Fruit fly (Drosophila melanogaster) whole organism, adult: ENCODE results near the gene Gr28b.

Experiments used
- CG5204 ChIP-seq: fragments of 200-800 bp; sonication (Bioruptor generic); optimal IDR thresholded peaks from 2 replicates; lab custom pipeline; 2016; ENCODE audit warnings: missing biosample characterization, missing genetic modification characterization
- CG7045 ChIP-seq: fragments of 200-800 bp; sonication (Bioruptor generic); optimal IDR thresholded peaks from 2 replicates; lab custom pipeline; 2017; ENCODE audit warnings: missing biosample characterization, mild to moderate bottlenecking, missing genetic modification characterization
- CG7101 ChIP-seq: fragments of 200-800 bp; sonication (Bioruptor generic); optimal IDR thresholded peaks from 2 replicates; lab custom pipeline; 2018; ENCODE audit warnings: missing biosample characterization, mild to moderate bottlenecking, missing genetic modification characterization, moderate library complexity
- Crg-1 ChIP-seq: fragments of 200-800 bp; sonication (Bioruptor generic); optimal IDR thresholded peaks from 2 replicates; lab custom pipeline; 2016; ENCODE audit warnings: missing biosample characterization, missing genetic modification characterization
- Hr96 ChIP-seq: fragments of 200-800 bp; sonication (Bioruptor generic); optimal IDR thresholded peaks from 2 replicates; lab custom pipeline; 2016; ENCODE audit warnings: missing biosample characterization, missing genetic modification characterization
- Mnt ChIP-seq: fragments of 200-800 bp; sonication (Bioruptor generic); optimal IDR thresholded peaks from 2 replicates; lab custom pipeline; 2016; ENCODE audit warnings: missing biosample characterization, mild to moderate bottlenecking, missing genetic modification characterization
- kay ChIP-seq: fragments of 200-800 bp; sonication (Bioruptor generic); peaks from one replicate; lab custom pipeline; 2016; ENCODE audit warnings: missing biosample characterization, missing genetic modification characterization, borderline replicate concordance
- ovo ChIP-seq: fragments of 200-800 bp; sonication (Bioruptor generic); optimal IDR thresholded peaks from 2 replicates; lab custom pipeline; 2016; ENCODE audit warnings: missing biosample characterization, missing genetic modification characterization
- pad ChIP-seq: fragments of 200-800 bp; sonication (Bioruptor generic); optimal IDR thresholded peaks from 3 replicates; lab custom pipeline; 2017; ENCODE audit warnings: missing biosample characterization, missing genetic modification characterization, mild to moderate bottlenecking, moderate library complexity, missing genetic modification reagents
- tj ChIP-seq: fragments of 200-800 bp; sonication (Bioruptor generic); optimal IDR thresholded peaks from 3 replicates; lab custom pipeline; 2017; ENCODE audit warnings: missing biosample characterization, mild to moderate bottlenecking, missing genetic modification characterization, moderate library complexity
- toe ChIP-seq: fragments of 200-800 bp; sonication (Bioruptor generic); optimal IDR thresholded peaks from 2 replicates; lab custom pipeline; 2016; ENCODE audit warnings: missing biosample characterization, missing genetic modification characterization

DNA sequence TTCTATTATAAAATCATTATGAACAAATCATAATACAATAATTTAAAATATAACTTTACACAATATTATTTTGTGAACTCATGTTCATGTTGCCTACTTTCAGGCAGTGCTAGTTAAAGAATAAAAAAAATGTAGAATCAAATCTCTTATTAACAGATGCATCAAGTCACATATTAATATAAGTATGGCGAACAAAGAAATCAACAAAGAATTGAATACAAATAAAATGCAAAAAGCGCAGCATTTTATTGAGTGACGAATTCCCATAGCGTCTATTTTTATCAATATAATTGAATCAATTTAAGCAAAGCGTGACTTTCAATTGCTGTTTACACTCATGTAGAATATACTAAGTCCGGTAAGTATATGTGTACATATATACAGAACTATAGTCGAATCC is 14.2 kb downstream of the Gr28b start:
- TF ChIP-seq CG5204 (GFP tag; lab: Kevin White, UChicago) (no peak), pad (GFP tag; lab: Kevin White, UChicago) (no peak), kay (GFP tag; lab: Kevin White, UChicago) (peak; percentile 56), ovo (no peak), Crg-1 (no peak), CG7045 (GFP tag; lab: Kevin White, UChicago) (no peak), Hr96 (GFP tag; lab: Kevin White, UChicago) (no peak), CG7101 (tag; lab: Kevin White, UChicago) (no peak), tj (no peak), Mnt (GFP tag; lab: Kevin White, UChicago) (no peak), toe (GFP tag; lab: Kevin White, UChicago) (no peak)
